Worm (Caenorhabditis elegans): Measurements from ENCODE around the gene ZK402.1.
A peak's percentile ranks its signal among the peaks of the same experiment; 100 is the strongest.

ZK402.1 gene

DNA sequence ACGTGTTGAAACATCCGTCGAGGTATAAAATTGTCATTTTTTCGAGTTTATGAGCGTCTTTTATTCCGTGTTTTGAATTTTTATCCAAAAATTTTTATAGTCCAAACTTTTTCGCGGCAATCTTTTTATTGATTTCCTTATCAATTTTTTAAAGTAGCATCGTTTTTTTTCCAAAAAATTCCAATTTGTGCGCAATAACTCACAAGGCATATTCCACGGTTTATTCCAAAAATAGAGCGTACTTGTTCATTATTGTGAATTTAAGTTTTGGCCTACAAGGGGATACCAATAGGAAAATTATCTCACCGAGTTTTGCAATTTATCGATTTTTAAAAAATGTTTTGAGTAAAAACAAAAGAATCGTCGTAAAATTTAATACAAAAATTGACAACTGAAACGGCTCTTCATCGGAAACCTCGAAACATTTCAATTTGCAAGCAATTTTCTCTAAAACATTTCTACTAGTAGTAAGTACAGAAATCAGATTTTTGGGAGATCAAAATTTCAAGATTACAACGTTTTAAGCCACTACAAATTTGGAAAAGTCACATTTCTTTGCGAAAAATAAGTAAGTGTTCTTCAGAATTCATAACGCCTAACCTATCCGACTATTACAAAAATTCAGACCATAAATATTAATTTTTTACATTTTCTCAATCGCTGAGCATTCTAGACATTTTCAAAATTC is 39.6 kb downstream of the ZK402.1 start (continued):
- TF ChIP-seq daf-8 (GFP tag; IDR thresholded peaks at IDR 0.05) (no peak), nhr-48 (tag; optimal IDR thresholded peaks at IDR 0.05) (no peak), zip-11 (GFP tag; IDR thresholded peaks at IDR 0.05) (no peak), dmd-8 (GFP tag; IDR thresholded peaks at IDR 0.05) (no peak), ctbp-1 (GFP tag; IDR thresholded peaks at IDR 0.05) (no peak), lin-1 (GFP tag; IDR thresholded peaks at IDR 0.05) (no peak), egl-43 (GFP tag; IDR thresholded peaks at IDR 0.05) (no peak)

DNA sequence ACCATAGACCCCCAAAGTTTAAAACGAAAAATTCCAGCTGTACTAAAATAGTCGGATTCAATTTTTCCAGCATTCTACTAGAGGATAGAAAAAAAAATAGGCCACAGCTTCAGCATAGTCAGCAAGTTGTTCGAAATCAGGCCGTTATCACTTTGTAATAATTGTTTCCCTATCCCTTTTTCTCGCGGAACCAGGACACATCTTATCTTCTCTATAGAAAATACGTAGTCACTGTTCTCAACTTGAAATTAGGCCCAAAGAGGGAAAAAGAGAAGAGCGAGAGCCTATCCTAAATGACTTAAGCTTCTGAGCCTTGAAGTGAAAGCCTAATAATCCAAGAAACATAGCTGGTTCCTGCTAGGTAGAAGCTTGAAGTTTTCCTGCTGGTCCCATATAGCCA is 41.6 kb downstream of the ZK402.1 start:
- no peak for TF ChIP-seq madf-5 (GFP tag; IDR thresholded peaks at IDR 0.05)
- TF ChIP-seq zag-1 (tag; optimal IDR thresholded peaks at IDR 0.05) = no peak
- peak; percentile 23 for TF ChIP-seq hlh-11 (tag; optimal IDR thresholded peaks at IDR 0.05)
- TF ChIP-seq snpc-1.2 (GFP tag; IDR thresholded peaks at IDR 0.05) = no peak
- peak; percentile 45 for TF ChIP-seq aha-1 (tag)
- no peak for TF ChIP-seq F44E2.7 (GFP tag; IDR thresholded peaks at IDR 0.05)
- no peak for TF ChIP-seq daf-16 (GFP tag; optimal IDR thresholded peaks at IDR 0.05)
- peak; percentile 3 for TF ChIP-seq daf-16 (tag; optimal IDR thresholded peaks at IDR 0.05)
- TF ChIP-seq spr-1 (tag; optimal IDR thresholded peaks at IDR 0.05) = peak; percentile 0
- peak; percentile 38; the same call in 1 of the 2 replicates for TF ChIP-seq T26A8.4 (GFP tag; IDR thresholded peaks at IDR 0.05)
- TF ChIP-seq mep-1 (tag; optimal IDR thresholded peaks at IDR 0.05) = peak; percentile 62
- TF ChIP-seq ceh-32 (tag; optimal IDR thresholded peaks at IDR 0.05; ENCODE audit: poor library complexity) = no peak
- no peak for TF ChIP-seq mdt-29 (GFP tag; IDR thresholded peaks at IDR 0.05)
- TF ChIP-seq unc-62 (GFP tag; optimal IDR thresholded peaks at IDR 0.05 in 1 of 2) = no peak
- no peak for TF ChIP-seq unc-62 (tag; optimal IDR thresholded peaks at IDR 0.05)
- TF ChIP-seq lsy-2 (tag; optimal IDR thresholded peaks at IDR 0.05) = peak in 1 of 2 experiments; percentile 22
- TF ChIP-seq nhr-42 (GFP tag; IDR thresholded peaks at IDR 0.05) = peak; percentile 39; the same call in 1 of the 2 replicates
- TF ChIP-seq lin-1 (GFP tag; IDR thresholded peaks at IDR 0.05) = no peak
- no peak for TF ChIP-seq hif-1 (tag; optimal IDR thresholded peaks at IDR 0.05)
- TF ChIP-seq zip-2 (tag; optimal IDR thresholded peaks at IDR 0.05) = peak; percentile 19
- TF ChIP-seq ceh-44 (GFP tag; IDR thresholded peaks at IDR 0.05) = no peak
- peak; percentile 80 for TF ChIP-seq ama-1 (optimal IDR thresholded peaks at IDR 0.05)
- TF ChIP-seq Y75B8A.6 (GFP tag; IDR thresholded peaks at IDR 0.05) = 0 out of 2 replicates have a peak, but pooled peaks have one; percentile 31
- 0 out of 2 replicates have a peak, but pooled peaks have one; percentile 66 for TF ChIP-seq D1046.2 (GFP tag; IDR thresholded peaks at IDR 0.05)
- no peak for TF ChIP-seq zip-11 (GFP tag; IDR thresholded peaks at IDR 0.05)
- peak; percentile 10 for TF ChIP-seq nhr-48 (tag; optimal IDR thresholded peaks at IDR 0.05)
- peak; percentile 36 for TF ChIP-seq jun-1 (tag; optimal IDR thresholded peaks at IDR 0.05)
- no peak for TF ChIP-seq daf-19 (GFP tag; conservative IDR thresholded peaks at IDR 0.05)
- 0 out of 2 replicates have a peak, but pooled peaks have one; percentile 9 for TF ChIP-seq php-3 (GFP tag; IDR thresholded peaks at IDR 0.05)
- no peak for TF ChIP-seq mdl-1 (tag; optimal IDR thresholded peaks at IDR 0.05)
- TF ChIP-seq dve-1 (tag; optimal IDR thresholded peaks at IDR 0.05; ENCODE audit: insufficient read depth) = peak; percentile 33
- peak; percentile 19 for TF ChIP-seq hlh-30 (tag; optimal IDR thresholded peaks at IDR 0.05; ENCODE audit: insufficient read depth)
- TF ChIP-seq arid-1 (GFP tag; conservative IDR thresholded peaks at IDR 0.05) = 0 out of 2 replicates have a peak, but pooled peaks have one; percentile 22
- no peak for TF ChIP-seq unc-39 (tag; optimal IDR thresholded peaks at IDR 0.05)
- TF ChIP-seq duxl-1 (tag; optimal IDR thresholded peaks at IDR 0.05; ENCODE audit: poor library complexity) = peak; percentile 64
- TF ChIP-seq ceh-62 (tag; optimal IDR thresholded peaks at IDR 0.05) = no peak
- no peak for TF ChIP-seq gei-8 (GFP tag; optimal IDR thresholded peaks at IDR 0.05)

Measured in whole organism, L4 larva.